Fruit fly (Drosophila melanogaster): Measurements from ENCODE around the gene CG44303.

CG44303 gene

DNA sequence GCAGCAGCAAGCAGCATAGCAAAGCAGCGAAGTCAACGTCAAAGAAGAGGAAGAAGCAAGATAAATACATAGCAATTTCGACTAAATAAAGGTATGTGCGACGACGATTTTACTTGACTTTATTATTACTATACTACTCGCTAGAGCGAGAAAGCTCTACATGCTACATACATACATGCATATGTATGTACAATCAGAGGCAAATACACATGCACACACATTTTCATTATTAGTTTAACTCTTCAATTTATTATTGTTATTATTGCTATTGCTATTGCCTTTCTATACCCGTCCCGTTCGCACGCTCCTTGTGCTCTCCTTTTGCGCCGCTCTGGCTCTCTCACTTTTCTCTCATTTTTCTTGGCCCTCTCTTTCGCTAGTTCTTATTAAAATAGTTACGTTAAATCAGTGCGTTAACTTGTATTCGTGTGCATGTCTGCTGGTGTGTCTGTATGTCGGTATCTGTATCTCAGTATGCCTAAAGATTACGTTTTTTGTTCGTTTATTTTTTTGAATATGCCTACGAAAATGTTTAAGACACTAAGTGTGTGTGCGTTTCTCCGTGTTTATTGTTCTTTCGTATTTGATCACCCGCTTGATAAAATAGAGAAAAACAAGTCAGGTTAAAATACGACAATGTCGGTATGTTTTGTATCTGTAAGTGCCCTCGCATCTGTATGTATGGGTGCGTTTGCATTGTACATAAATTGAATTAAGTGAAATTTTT is 13.2 kb upstream of the CG44303 start:
- TF ChIP-seq CrebA (GFP tag; optimal IDR thresholded peaks at IDR 0.05; ENCODE audit: borderline replicate concordance), result no peak
- TF ChIP-seq dmrt93B (GFP tag; optimal IDR thresholded peaks at IDR 0.05), result no peak
- no peak for TF ChIP-seq Abd-B (GFP tag; optimal IDR thresholded peaks at IDR 0.05)
- TF ChIP-seq dsf (GFP tag; optimal IDR thresholded peaks at IDR 0.05; ENCODE audit: borderline replicate concordance), result no peak
- TF ChIP-seq Hr78 (GFP tag; optimal IDR thresholded peaks at IDR 0.05), result no peak
- TF ChIP-seq sage (GFP tag; optimal IDR thresholded peaks at IDR 0.05), result no peak
- no peak for TF ChIP-seq Hr83 (GFP tag; optimal IDR thresholded peaks at IDR 0.05; ENCODE audit: poor library complexity, severe bottlenecking)
- no peak for TF ChIP-seq Vsx2 (GFP tag; optimal IDR thresholded peaks at IDR 0.05; ENCODE audit: partially characterized antibody)
- TF ChIP-seq pan (optimal IDR thresholded peaks at IDR 0.05), result no peak
- no peak for TF ChIP-seq usp (GFP tag; optimal IDR thresholded peaks at IDR 0.05)
- TF ChIP-seq rgr (GFP tag; optimal IDR thresholded peaks at IDR 0.05), result no peak
- TF ChIP-seq foxo (GFP tag; optimal IDR thresholded peaks at IDR 0.05), result no peak
- TF ChIP-seq CG32264 (GFP tag; optimal IDR thresholded peaks at IDR 0.05), result no peak
- no peak for TF ChIP-seq Myc (optimal IDR thresholded peaks at IDR 0.05)
- no peak for TF ChIP-seq dl (GFP tag; optimal IDR thresholded peaks at IDR 0.05; ENCODE audit: insufficient read depth in 1 of 2, partially characterized antibody in 2 of 2)
- TF ChIP-seq GATAd (GFP tag; optimal IDR thresholded peaks at IDR 0.05), result no peak

DNA sequence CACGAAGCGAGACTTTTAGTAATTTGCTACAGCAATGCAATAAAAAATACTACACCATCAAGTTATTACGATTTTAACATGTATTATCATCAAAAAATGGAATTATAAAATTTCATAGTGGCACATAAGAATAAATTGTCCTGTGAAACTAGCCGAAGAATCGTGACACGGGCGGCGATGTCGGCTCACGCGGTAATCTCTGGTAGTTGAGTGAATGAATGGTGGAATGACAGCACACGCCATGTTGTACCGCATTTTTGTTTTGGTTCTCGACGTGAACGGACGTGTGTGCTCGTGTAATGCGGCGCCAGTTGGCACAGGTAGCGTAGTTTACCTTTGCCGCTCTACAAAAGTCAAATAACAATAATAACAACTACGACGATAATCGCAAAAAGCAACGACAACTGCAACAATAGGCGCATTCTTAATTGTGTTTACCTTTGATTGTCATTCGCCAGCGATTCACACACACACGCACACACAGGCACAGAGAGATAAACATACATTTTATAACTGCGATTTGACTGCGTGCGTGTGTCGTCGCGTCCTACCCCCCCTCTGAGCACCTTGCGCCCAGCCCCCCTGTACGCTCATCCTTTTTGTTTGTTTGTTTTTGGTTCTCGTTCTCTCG is 12.2 kb upstream of the CG44303 start, which contains the start of gene CG14441:
TSS of gene CG14441 (plus strand) at position 254 of the 631 bp plus-strand sequence.
- TF ChIP-seq Hr83 (GFP tag; optimal IDR thresholded peaks at IDR 0.05; ENCODE audit: poor library complexity, severe bottlenecking) (no peak), HLH106 (tag; optimal IDR thresholded peaks at IDR 0.05) (peak; percentile 50), Mio (GFP tag; optimal IDR thresholded peaks at IDR 0.05) (no peak), CG9705 (GFP tag; optimal IDR thresholded peaks at IDR 0.05) (peak; percentile 17), Dfd (GFP tag; optimal IDR thresholded peaks at IDR 0.05) (no peak), psq (GFP tag; optimal IDR thresholded peaks at IDR 0.05) (peak; percentile 69), usp (GFP tag; optimal IDR thresholded peaks at IDR 0.05) (no peak), pan (optimal IDR thresholded peaks at IDR 0.05) (no peak), dl (GFP tag; optimal IDR thresholded peaks at IDR 0.05; ENCODE audit: insufficient read depth in 1 of 2, partially characterized antibody in 2 of 2) (no peak), dmrt93B (GFP tag; optimal IDR thresholded peaks at IDR 0.05) (peak; percentile 3), ey (GFP tag; optimal IDR thresholded peaks at IDR 0.05) (peak; percentile 39), OdsH (GFP tag; optimal IDR thresholded peaks at IDR 0.05) (peak; percentile 40), Hr78 (GFP tag; optimal IDR thresholded peaks at IDR 0.05) (no peak), Myc (optimal IDR thresholded peaks at IDR 0.05) (peak; percentile 71), brk (GFP tag; optimal IDR thresholded peaks at IDR 0.05) (peak; percentile 44), Rel (GFP tag; optimal IDR thresholded peaks at IDR 0.05) (peak; percentile 57), Rel (tag; optimal IDR thresholded peaks at IDR 0.05) (peak; percentile 21), CG32264 (GFP tag; optimal IDR thresholded peaks at IDR 0.05) (peak; percentile 47), fru (GFP tag; optimal IDR thresholded peaks at IDR 0.05) (peak; percentile 100), Abd-B (GFP tag; optimal IDR thresholded peaks at IDR 0.05) (no peak), lola (GFP tag; optimal IDR thresholded peaks at IDR 0.05) (no peak), GATAd (GFP tag; optimal IDR thresholded peaks at IDR 0.05) (no peak), foxo (GFP tag; optimal IDR thresholded peaks at IDR 0.05) (peak in 1 of 2 experiments; percentile 51), woc (GFP tag; optimal IDR thresholded peaks at IDR 0.05) (peak; percentile 93), sv (GFP tag; optimal IDR thresholded peaks at IDR 0.05) (peak; percentile 34), jim (GFP tag; optimal IDR thresholded peaks at IDR 0.05) (no peak), Hnf4 (GFP tag; optimal IDR thresholded peaks at IDR 0.05) (peak; percentile 45), Jra (GFP tag; optimal IDR thresholded peaks at IDR 0.05) (no peak), Sp1 (GFP tag; optimal IDR thresholded peaks at IDR 0.05) (peak; percentile 73), dsf (GFP tag; optimal IDR thresholded peaks at IDR 0.05; ENCODE audit: borderline replicate concordance) (no peak), rgr (GFP tag; optimal IDR thresholded peaks at IDR 0.05) (peak; percentile 65), N (GFP tag; optimal IDR thresholded peaks at IDR 0.05) (no peak), h (GFP tag; optimal IDR thresholded peaks at IDR 0.05) (peak; percentile 66), br (GFP tag; optimal IDR thresholded peaks at IDR 0.05) (peak; percentile 57), CrebA (GFP tag; optimal IDR thresholded peaks at IDR 0.05; ENCODE audit: borderline replicate concordance) (no peak), Vsx2 (GFP tag; optimal IDR thresholded peaks at IDR 0.05; ENCODE audit: partially characterized antibody) (no peak), Dif (GFP tag; optimal IDR thresholded peaks at IDR 0.05; ENCODE audit: partially characterized antibody) (no peak), sage (GFP tag; optimal IDR thresholded peaks at IDR 0.05) (peak; percentile 21), tai (GFP tag; optimal IDR thresholded peaks at IDR 0.05) (no peak)

Data from whole organism, wandering third instar larva.